Worm (Caenorhabditis elegans) whole organism, L4/young adult: ENCODE data around the gene ecps-2.

Experiments
- W03F9.2 ChIP-seq: fragments of 150-350 bp; optimal IDR thresholded peaks from 2 replicates; lab custom pipeline; 2014; ENCODE audit warnings: missing biosample characterization, missing genetic modification characterization
- dao-5 ChIP-seq: sonication (generic microtip); optimal IDR thresholded peaks from 2 replicates; lab custom pipeline; 2016; ENCODE audit warnings: missing genotype, missing genetic modification characterization, moderate library complexity, missing compliant biosample characterization
- him-1 ChIP-seq: sonication (generic microtip); optimal IDR thresholded peaks from 2 replicates; lab custom pipeline; 2016; ENCODE audit warnings: missing genotype, missing genetic modification reagents, missing genetic modification characterization, missing compliant biosample characterization

DNA sequence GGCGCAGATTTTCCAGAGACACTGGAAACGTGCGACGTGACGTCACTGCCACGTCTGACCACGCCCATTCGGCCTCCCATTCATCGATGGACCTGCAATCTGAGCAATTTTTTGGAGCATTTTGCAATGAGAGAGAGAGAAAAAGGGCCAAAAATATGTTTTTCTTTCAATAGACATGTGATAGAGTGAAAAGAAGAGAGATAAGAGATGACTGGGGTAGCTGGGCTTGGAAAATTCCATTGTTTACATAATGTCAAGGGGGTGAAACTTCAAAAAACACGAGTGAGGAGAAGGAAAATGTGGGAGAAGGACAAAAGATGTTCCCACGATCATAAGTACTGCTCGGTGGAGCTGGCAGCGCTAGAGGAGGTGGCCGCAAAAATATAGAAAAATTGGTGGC, 46.9 kb upstream of the ecps-2 start, which contains the start of gene M03C11.1:
- TF ChIP-seq him-1 (tag; lab: Kevin White, UChicago) (no peak), dao-5 (tag; lab: Kevin White, UChicago) (no peak), W03F9.2 (no peak)
